Worm (Caenorhabditis elegans) whole organism, mixed stage, embryonic: ENCODE data around the gene acaa-2.

Experiments used
- elt-1 ChIP-seq: sonication (generic microtip); optimal IDR thresholded peaks from 2 replicates; lab custom pipeline; 2017; ENCODE audit warnings: missing genetic modification characterization, mild to moderate bottlenecking, missing compliant biosample characterization, antibody characterized with exemption, moderate library complexity, borderline replicate concordance; ENCODE audit not compliant: insufficient read depth
- flh-1 ChIP-seq: fragments of 200-800 bp; sonication (Bioruptor generic); optimal IDR thresholded peaks from 2 replicates; lab custom pipeline; 2018; ENCODE audit warnings: mild to moderate bottlenecking, missing genetic modification characterization, moderate library complexity, missing compliant biosample characterization
- lin-13 ChIP-seq: fragments of 150-350 bp; optimal IDR thresholded peaks from 2 replicates; lab custom pipeline; 2014; ENCODE audit warnings: missing biosample characterization, missing genetic modification characterization
- mab-5 ChIP-seq: fragments of 150-350 bp; optimal IDR thresholded peaks from 2 replicates; lab custom pipeline; 2014; ENCODE audit warnings: missing biosample characterization, missing genetic modification characterization
- mep-1 ChIP-seq: fragments of 150-350 bp; optimal IDR thresholded peaks from 2 replicates; lab custom pipeline; 2017; ENCODE audit warnings: missing biosample characterization, missing genetic modification reagents, missing genetic modification characterization, inconsistent platforms
- nhr-12 ChIP-seq: fragments of 150-350 bp; optimal IDR thresholded peaks from 2 replicates; lab custom pipeline; 2014; ENCODE audit warnings: missing biosample characterization, missing genetic modification characterization
- pha-4 ChIP-seq: fragments of 150-350 bp; optimal IDR thresholded peaks from 2 replicates; lab custom pipeline; 2018; ENCODE audit warnings: missing biosample characterization, missing genetic modification reagents, missing genetic modification characterization

DNA sequence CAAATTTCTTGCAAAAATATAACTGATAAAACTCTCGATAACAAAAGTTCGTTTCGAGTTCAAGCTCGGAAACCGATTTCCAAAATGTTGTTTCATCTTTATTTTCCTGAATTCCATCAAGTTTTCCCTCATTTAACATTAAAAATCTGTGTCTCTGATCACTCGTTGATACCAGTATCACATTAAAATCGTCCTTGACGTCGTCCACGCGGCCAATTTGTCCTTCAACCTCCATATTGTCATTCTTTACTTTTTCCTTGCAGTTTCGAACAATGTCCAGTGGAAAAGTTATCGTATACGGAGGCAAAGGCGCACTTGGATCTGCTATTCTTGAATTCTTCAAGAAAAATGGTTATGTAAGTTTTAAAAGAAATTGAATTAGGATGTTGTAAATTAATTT, 48.9 kb downstream of the acaa-2 start, which contains the start of gene qdpr-1:
- TF ChIP-seq pha-4 (tag; lab: Kevin White, UChicago) (no peak), mep-1 (no peak), nhr-12 (tag; lab: Kevin White, UChicago) (no peak), mab-5 (tag; lab: Kevin White, UChicago) (no peak), lin-13 (tag; lab: Kevin White, UChicago) (no peak), flh-1 (GFP tag; lab: Kevin White, UChicago) (no peak), elt-1 (tag; lab: Kevin White, UChicago) (no peak)
